Worm (Caenorhabditis elegans) whole organism, L4/young adult: ENCODE measurements around the gene bli-6.
A peak's percentile ranks its signal among the peaks of the same experiment; 100 is the strongest.

Source experiments
- W03F9.2 ChIP-seq: fragments of 150-350 bp; optimal IDR thresholded peaks from 2 replicates; lab custom pipeline; 2014; ENCODE audit warnings: missing biosample characterization, missing genetic modification characterization
- dao-5 ChIP-seq: sonication (generic microtip); optimal IDR thresholded peaks from 2 replicates; lab custom pipeline; 2016; ENCODE audit warnings: missing genotype, missing genetic modification characterization, moderate library complexity, missing compliant biosample characterization
- him-1 ChIP-seq: sonication (generic microtip); optimal IDR thresholded peaks from 2 replicates; lab custom pipeline; 2016; ENCODE audit warnings: missing genotype, missing genetic modification reagents, missing genetic modification characterization, missing compliant biosample characterization

bli-6 gene

ce11 chrIV:6363604-6364003 is 13.3 kb upstream of the bli-6 start:
- TF ChIP-seq dao-5 (tag; lab: Kevin White, UChicago) (no peak), him-1 (tag; lab: Kevin White, UChicago) (no peak), W03F9.2 (no peak)

ce11 chrIV:6365045-6365444 is 11.8 kb upstream of the bli-6 start, which contains the start of gene Y73B6BL.270:
Gene Y73B6BL.270, plus strand, starts transcription at chrIV:6365345.
- TF ChIP-seq W03F9.2 (no peak), him-1 (tag; lab: Kevin White, UChicago) (no peak), dao-5 (tag; lab: Kevin White, UChicago) (no peak)

ce11 chrIV:6366032-6366431 is 10.8 kb upstream of the bli-6 start:
- no peak for TF ChIP-seq dao-5 (tag; lab: Kevin White, UChicago)
- TF ChIP-seq him-1 (tag; lab: Kevin White, UChicago) = no peak
- no peak for TF ChIP-seq W03F9.2

ce11 chrIV:6369489-6369888 is 7.4 kb upstream of the bli-6 start:
- TF ChIP-seq him-1 (tag; lab: Kevin White, UChicago) = no peak
- no peak for TF ChIP-seq W03F9.2
- TF ChIP-seq dao-5 (tag; lab: Kevin White, UChicago) = no peak

- TF ChIP-seq dao-5 (tag; lab: Kevin White, UChicago) (no peak), W03F9.2 (no peak), him-1 (tag; lab: Kevin White, UChicago) (no peak)
Measured at ce11 chrIV:6372267-6372666, 4.6 kb upstream of the bli-6 start.

ce11 chrIV:6372993-6373392 is 3.9 kb upstream of the bli-6 start, which contains the start of gene smg-3:
Gene smg-3, minus strand, starts transcription at chrIV:6373093.
- TF ChIP-seq W03F9.2 (no peak), dao-5 (tag; lab: Kevin White, UChicago) (no peak), him-1 (tag; lab: Kevin White, UChicago) (no peak)

- TF ChIP-seq dao-5 (tag; lab: Kevin White, UChicago) = no peak
- TF ChIP-seq W03F9.2 = no peak
- no peak for TF ChIP-seq him-1 (tag; lab: Kevin White, UChicago)
Measured at ce11 chrIV:6373721-6374120, 3.1 kb upstream of the bli-6 start.

- TF ChIP-seq dao-5 (tag; lab: Kevin White, UChicago) = no peak
- no peak for TF ChIP-seq W03F9.2
- TF ChIP-seq him-1 (tag; lab: Kevin White, UChicago) = no peak
Measured at ce11 chrIV:6377335-6378069, 637 bp downstream of the bli-6 start.

- no peak for TF ChIP-seq W03F9.2
- TF ChIP-seq him-1 (tag; lab: Kevin White, UChicago) = no peak
- TF ChIP-seq dao-5 (tag; lab: Kevin White, UChicago) = no peak
Measured at ce11 chrIV:6378398-6378797, 1.5 kb downstream of the bli-6 start.

- TF ChIP-seq W03F9.2 = no peak
Measured at ce11 chrIV:6383970-6384369, 7.1 kb downstream of the bli-6 start, which contains the start of gene shl-1. Gene shl-1, minus strand, starts transcription at chrIV:6384070.

- TF ChIP-seq him-1 (tag; lab: Kevin White, UChicago) = no peak
- no peak for TF ChIP-seq W03F9.2
Measured at ce11 chrIV:6385010-6385409, 8.1 kb downstream of the bli-6 start.

ce11 chrIV:6388550-6388949 is 11.7 kb downstream of the bli-6 start:
- TF ChIP-seq dao-5 (tag; lab: Kevin White, UChicago) (no peak), him-1 (tag; lab: Kevin White, UChicago) (no peak), W03F9.2 (no peak)

ce11 chrIV:6391566-6391965 is 14.7 kb downstream of the bli-6 start:
- TF ChIP-seq W03F9.2 = no peak
- no peak for TF ChIP-seq dao-5 (tag; lab: Kevin White, UChicago)
- TF ChIP-seq him-1 (tag; lab: Kevin White, UChicago) = no peak

ce11 chrIV:6393329-6393728 is 16.5 kb downstream of the bli-6 start:
- no peak for TF ChIP-seq W03F9.2
- TF ChIP-seq him-1 (tag; lab: Kevin White, UChicago) = peak; percentile 57

- TF ChIP-seq W03F9.2 = no peak
- no peak for TF ChIP-seq dao-5 (tag; lab: Kevin White, UChicago)
- TF ChIP-seq him-1 (tag; lab: Kevin White, UChicago) = no peak
Measured at ce11 chrIV:6395190-6395589, 18.3 kb downstream of the bli-6 start.
